Fruit fly (Drosophila melanogaster) whole organism, embryonic: Measurements from ENCODE around the gene CG7377.
A peak's percentile ranks its signal among the peaks of the same experiment; 100 is the strongest.

Experiments used
- Adf1 ChIP-seq: fragments of 200-800 bp; sonication (Bioruptor generic); IDR thresholded peaks from 2 replicates; pipeline ENCODE4 v1.3.6; 2022; ENCODE audit warnings: missing biosample characterization, missing genetic modification characterization
- Asciz ChIP-seq: fragments of 200-800 bp; sonication (Bioruptor generic); optimal IDR thresholded peaks from 2 replicates; lab custom pipeline; 2017; ENCODE audit warnings: missing biosample characterization, mild to moderate bottlenecking, missing genetic modification characterization, missing genetic modification reagents
- CG10267 ChIP-seq: fragments of 200-800 bp; sonication (Bioruptor generic); optimal IDR thresholded peaks from 2 replicates; lab custom pipeline; 2018; ENCODE audit warnings: missing biosample characterization, mild to moderate bottlenecking, missing genetic modification characterization, moderate library complexity
- CG12219 ChIP-seq: fragments of 200-800 bp; sonication (Bioruptor generic); optimal IDR thresholded peaks from 3 replicates; lab custom pipeline; 2018; ENCODE audit warnings: missing biosample characterization, mild to moderate bottlenecking, missing genetic modification characterization
- CG13123 ChIP-seq: fragments of 200-800 bp; sonication (Bioruptor generic); optimal IDR thresholded peaks from 2 replicates; lab custom pipeline; 2016; ENCODE audit warnings: missing biosample characterization, missing genetic modification characterization
- CG32772 ChIP-seq: fragments of 200-800 bp; sonication (Bioruptor generic); IDR thresholded peaks from 2 replicates; pipeline ENCODE4 v1.3.6; 2022; ENCODE audit warnings: missing biosample characterization, missing genetic modification characterization
- CG33213 ChIP-seq: fragments of 200-800 bp; sonication (Bioruptor generic); optimal IDR thresholded peaks from 3 replicates; lab custom pipeline; 2016; ENCODE audit warnings: missing biosample characterization, missing genetic modification characterization
- CG4360 ChIP-seq: fragments of 200-800 bp; sonication (Bioruptor generic); IDR thresholded peaks from 2 replicates; pipeline ENCODE4 v1.3.6; 2022; ENCODE audit warnings: missing biosample characterization, missing genetic modification characterization
- CG43689 ChIP-seq: fragments of 200-800 bp; sonication (Bioruptor generic); IDR thresholded peaks from 2 replicates; pipeline ENCODE4 v1.3.6; 2022; ENCODE audit warnings: missing biosample characterization, missing genetic modification characterization
- CG4854 ChIP-seq: fragments of 200-800 bp; sonication (Bioruptor generic); optimal IDR thresholded peaks from 2 replicates; lab custom pipeline; 2016; ENCODE audit warnings: missing biosample characterization, missing genetic modification characterization, inconsistent platforms
- CG6175 ChIP-seq: fragments of 200-800 bp; sonication (Bioruptor generic); IDR thresholded peaks from 3 replicates; pipeline ENCODE4 v1.3.6; 2022; ENCODE audit warnings: missing biosample characterization, missing genetic modification characterization
- CG7372 ChIP-seq: fragments of 200-800 bp; sonication (Bioruptor generic); IDR thresholded peaks from 2 replicates; pipeline ENCODE4 v1.3.6; 2022; ENCODE audit warnings: missing biosample characterization, missing genetic modification characterization
- CG7839 ChIP-seq: fragments of 200-800 bp; sonication (Bioruptor generic); optimal IDR thresholded peaks from 3 replicates; lab custom pipeline; 2018; ENCODE audit warnings: missing biosample characterization, mild to moderate bottlenecking, missing genetic modification characterization, moderate library complexity
- CG8359 ChIP-seq: fragments of 200-800 bp; sonication (Bioruptor generic); optimal IDR thresholded peaks from 2 replicates; lab custom pipeline; 2017; ENCODE audit warnings: missing biosample characterization, mild to moderate bottlenecking, missing genetic modification characterization, borderline replicate concordance
- CG8388 ChIP-seq: fragments of 200-800 bp; sonication (Bioruptor generic); optimal IDR thresholded peaks from 2 replicates; lab custom pipeline; 2019; ENCODE audit warnings: missing biosample characterization, mild to moderate bottlenecking, missing genetic modification characterization, moderate library complexity
- CrebB ChIP-seq: fragments of 200-800 bp; sonication (Bioruptor generic); optimal IDR thresholded peaks from 3 replicates; lab custom pipeline; 2018; ENCODE audit warnings: missing biosample characterization, mild to moderate bottlenecking, missing genetic modification characterization
- HLH54F ChIP-seq: fragments of 200-800 bp; sonication (Bioruptor generic); optimal IDR thresholded peaks from 3 replicates; lab custom pipeline; 2016; ENCODE audit warnings: missing biosample characterization, missing genetic modification characterization
- Hr39 ChIP-seq: fragments of >200 bp; optimal IDR thresholded peaks from 2 replicates; lab custom pipeline; 2017
- Jarid2 ChIP-seq: fragments of 200-800 bp; sonication (Bioruptor generic); optimal IDR thresholded peaks from 3 replicates; lab custom pipeline; 2017; ENCODE audit warnings: mild to moderate bottlenecking, missing biosample characterization, missing genetic modification reagents, missing genetic modification characterization
- Kr ChIP-seq: fragments of 200-800 bp; sonication (Bioruptor generic); optimal IDR thresholded peaks from 2 replicates; lab custom pipeline; 2017; ENCODE audit warnings: missing biosample characterization, mild to moderate bottlenecking, missing genetic modification characterization
- Oli ChIP-seq: fragments of 200-800 bp; sonication (Bioruptor generic); optimal IDR thresholded peaks from 2 replicates; lab custom pipeline; 2018; ENCODE audit warnings: missing biosample characterization, mild to moderate bottlenecking, missing genetic modification characterization, moderate library complexity
- Opbp ChIP-seq: fragments of 200-800 bp; sonication (Bioruptor generic); IDR thresholded peaks from 3 replicates; pipeline ENCODE4 v1.3.6; 2022; ENCODE audit warnings: missing biosample characterization, missing genetic modification characterization; ENCODE audit not compliant: partially characterized antibody
- Scr ChIP-seq: fragments of 200-800 bp; sonication (Bioruptor generic); IDR thresholded peaks from 2 replicates; pipeline ENCODE4 v1.3.6; 2022; ENCODE audit warnings: missing biosample characterization, missing genetic modification characterization; ENCODE audit not compliant: partially characterized antibody
- Spps ChIP-seq: fragments of 200-800 bp; sonication (Bioruptor generic); optimal IDR thresholded peaks from 2 replicates; lab custom pipeline; 2018; ENCODE audit warnings: missing biosample characterization, mild to moderate bottlenecking, missing genetic modification characterization
- amos ChIP-seq: fragments of 200-800 bp; sonication (Bioruptor generic); IDR thresholded peaks from 2 replicates; pipeline ENCODE4 v1.3.6; 2022; ENCODE audit warnings: missing biosample characterization, missing genetic modification characterization; ENCODE audit not compliant: partially characterized antibody
- ash1 ChIP-seq: fragments of 200-800 bp; sonication (Bioruptor generic); optimal IDR thresholded peaks from 2 replicates; lab custom pipeline; 2018; ENCODE audit warnings: missing biosample characterization, mild to moderate bottlenecking, missing genetic modification characterization
- cad ChIP-seq: fragments of >200 bp; optimal IDR thresholded peaks from 2 replicates; lab custom pipeline; 2017; ENCODE audit warnings: missing biosample characterization, missing genetic modification characterization
- cas ChIP-seq: fragments of 200-800 bp; sonication (Bioruptor generic); IDR thresholded peaks from 2 replicates; pipeline ENCODE4 v1.3.6; 2022; ENCODE audit warnings: missing biosample characterization, missing genetic modification characterization
- cato ChIP-seq: fragments of 200-800 bp; sonication (Bioruptor generic); optimal IDR thresholded peaks from 2 replicates; lab custom pipeline; 2016; ENCODE audit warnings: missing biosample characterization, missing genetic modification characterization, borderline replicate concordance
- caup ChIP-seq: fragments of 200-800 bp; sonication (Bioruptor generic); optimal IDR thresholded peaks from 3 replicates; lab custom pipeline; 2017; ENCODE audit warnings: missing biosample characterization, mild to moderate bottlenecking, missing genetic modification characterization, moderate library complexity; ENCODE audit not compliant: severe bottlenecking
- chif ChIP-seq, 2 experiments: fragments of 200-800 bp; sonication (Bioruptor generic); optimal IDR thresholded peaks; 3 replicates each; lab custom pipeline; 2016; ENCODE audit warnings: missing biosample characterization in 2 of 2, missing genetic modification characterization in 2 of 2
- cwo ChIP-seq: fragments of 200-800 bp; sonication (Bioruptor generic); optimal IDR thresholded peaks from 3 replicates; lab custom pipeline; 2017; ENCODE audit warnings: missing biosample characterization, missing genetic modification characterization, mild to moderate bottlenecking, moderate library complexity, missing genetic modification reagents
- da ChIP-seq: fragments of 200-800 bp; sonication (Bioruptor generic); optimal IDR thresholded peaks from 2 replicates; lab custom pipeline; 2016; ENCODE audit warnings: missing biosample characterization, missing genetic modification characterization
- dan ChIP-seq: fragments of 200-800 bp; sonication (Bioruptor generic); IDR thresholded peaks from 2 replicates; pipeline ENCODE4 v1.3.6; 2022; ENCODE audit warnings: missing biosample characterization, missing genetic modification characterization
- dpn ChIP-seq, 2 experiments: fragments of 200-800 bp; sonication (Bioruptor generic); optimal IDR thresholded peaks; 3 replicates each; lab custom pipeline; 2016; ENCODE audit warnings: missing biosample characterization in 2 of 2, missing genetic modification characterization in 2 of 2
- ham ChIP-seq: fragments of 200-800 bp; sonication (Bioruptor generic); IDR thresholded peaks from 2 replicates; pipeline ENCODE4 v1.3.6; 2022; ENCODE audit warnings: missing biosample characterization, missing genetic modification characterization
- knrl ChIP-seq: fragments of 200-800 bp; sonication (Bioruptor generic); IDR thresholded peaks from 3 replicates; pipeline ENCODE4 v1.3.6; 2022; ENCODE audit warnings: missing biosample characterization, missing genetic modification characterization; ENCODE audit not compliant: partially characterized antibody
- maf-S ChIP-seq: fragments of 200-800 bp; sonication (Bioruptor generic); optimal IDR thresholded peaks from 2 replicates; lab custom pipeline; 2016; ENCODE audit warnings: missing biosample characterization, missing genetic modification characterization
- pum ChIP-seq: fragments of 200-800 bp; sonication (Bioruptor generic); optimal IDR thresholded peaks from 2 replicates; lab custom pipeline; 2016; ENCODE audit warnings: missing biosample characterization, missing genetic modification characterization
- sc ChIP-seq, 3 experiments: fragments of >200 bp in 2 of 3; fragments of 200-800 bp in 1 of 3; sonication (Bioruptor generic) in 1 of 3; optimal IDR thresholded peaks; 2 replicates in 2 of 3; 3 replicates in 1 of 3; lab custom pipeline; 2017; ENCODE audit warnings: mild to moderate bottlenecking in 1 of 3, missing biosample characterization in 1 of 3, missing genetic modification characterization in 1 of 3, missing genetic modification reagents in 1 of 3
- sima ChIP-seq: fragments of 200-800 bp; sonication (Bioruptor generic); optimal IDR thresholded peaks from 2 replicates; lab custom pipeline; 2016; ENCODE audit warnings: missing biosample characterization, missing genetic modification characterization
- so ChIP-seq: fragments of 200-800 bp; sonication (Bioruptor generic); IDR thresholded peaks from 3 replicates; pipeline ENCODE4 v1.3.6; 2022; ENCODE audit warnings: missing biosample characterization, missing genetic modification characterization
- sqz ChIP-seq: fragments of 200-800 bp; sonication (Bioruptor generic); optimal IDR thresholded peaks from 3 replicates; lab custom pipeline; 2018; ENCODE audit warnings: missing biosample characterization, mild to moderate bottlenecking, missing genetic modification characterization
- stwl ChIP-seq: fragments of 200-800 bp; sonication (Bioruptor generic); optimal IDR thresholded peaks from 3 replicates; lab custom pipeline; 2018; ENCODE audit warnings: missing biosample characterization, mild to moderate bottlenecking, missing genetic modification characterization, moderate library complexity
- sug ChIP-seq: fragments of 200-800 bp; optimal IDR thresholded peaks from 2 replicates; lab custom pipeline; 2019; ENCODE audit warnings: missing biosample characterization, mild to moderate bottlenecking, missing genetic modification characterization, moderate library complexity
- tio ChIP-seq: fragments of 200-800 bp; sonication (Bioruptor generic); optimal IDR thresholded peaks from 2 replicates; lab custom pipeline; 2017; ENCODE audit warnings: missing biosample characterization, missing genetic modification characterization, inconsistent platforms
- tx ChIP-seq: fragments of 200-800 bp; sonication (Bioruptor generic); optimal IDR thresholded peaks from 2 replicates; lab custom pipeline; 2016; ENCODE audit warnings: missing biosample characterization, missing genetic modification characterization
- vvl ChIP-seq: fragments of 200-800 bp; sonication (Bioruptor generic); IDR thresholded peaks from 2 replicates; pipeline ENCODE4 v1.3.6; 2022; ENCODE audit warnings: missing biosample characterization, missing genetic modification characterization

Gene CG7377

dm6 chr3L:11587720-11588580 is 1.5 kb upstream of the CG7377 start, which contains the start of gene rt (continued):
- TF ChIP-seq cwo (GFP tag; lab: Kevin White, UChicago): peak; percentile 1
- no peak for TF ChIP-seq Jarid2 (GFP tag; lab: Kevin White, UChicago)
- TF ChIP-seq CG33213 (GFP tag; lab: Kevin White, UChicago): peak; percentile 4
- TF ChIP-seq CG6175: no peak
- peak; percentile 40 for TF ChIP-seq pum (GFP tag; lab: Kevin White, UChicago)
- TF ChIP-seq CG32772: 0 out of 2 replicates have a peak, but pooled peaks have one; percentile 27
- no peak for TF ChIP-seq Hr39
- no peak for TF ChIP-seq dan (GFP tag; lab: Robert Waterston, UW)
- TF ChIP-seq CG7839 (tag; lab: Kevin White, UChicago): peak; percentile 65
- peak; percentile 24 for TF ChIP-seq Asciz (GFP tag; lab: Kevin White, UChicago)
- TF ChIP-seq chif (GFP tag; optimal IDR thresholded peaks at IDR 0.05; lab: Kevin White, UChicago): peak; percentile 16 to 56
- TF ChIP-seq vvl: no peak
- peak; percentile 46 for TF ChIP-seq CG12219 (GFP tag; lab: Kevin White, UChicago)
- TF ChIP-seq ham (GFP tag; lab: Robert Waterston, UW): no peak
- TF ChIP-seq CG10267 (tag; lab: Kevin White, UChicago): peak; percentile 62
- peak; percentile 37 for TF ChIP-seq CG8359
- no peak for TF ChIP-seq cato (GFP tag; lab: Kevin White, UChicago)
- TF ChIP-seq CrebB (tag; lab: Kevin White, UChicago): no peak
- no peak for TF ChIP-seq Opbp (GFP tag; lab: Robert Waterston, UW)
- TF ChIP-seq CG13123 (GFP tag; lab: Kevin White, UChicago): no peak
- TF ChIP-seq knrl (GFP tag; lab: Robert Waterston, UW): 0 out of 3 replicates have a peak, but pooled peaks have one; percentile 19
- TF ChIP-seq CG4854 (GFP tag; lab: Kevin White, UChicago): peak; percentile 4
- peak; percentile 31 for TF ChIP-seq stwl
- TF ChIP-seq CG43689 (GFP tag; lab: Robert Waterston, UW): no peak
- TF ChIP-seq Adf1: 0 out of 2 replicates have a peak, but pooled peaks have one; percentile 20
- no peak for TF ChIP-seq cad (GFP tag; lab: Kevin White, UChicago)
- no peak for TF ChIP-seq sc (optimal IDR thresholded peaks at IDR 0.05; lab: Kevin White, UChicago)
- TF ChIP-seq sc (GFP tag; optimal IDR thresholded peaks at IDR 0.05; lab: Kevin White, UChicago): peak; percentile 47
- no peak for TF ChIP-seq HLH54F (GFP tag; lab: Kevin White, UChicago)
- TF ChIP-seq CG7372: no peak
- no peak for TF ChIP-seq Scr (GFP tag; lab: Robert Waterston, UW)
- no peak for TF ChIP-seq da
- no peak for TF ChIP-seq amos (GFP tag; lab: Robert Waterston, UW)
- TF ChIP-seq cas (GFP tag; lab: Robert Waterston, UW): no peak
- TF ChIP-seq tx (GFP tag; lab: Kevin White, UChicago): no peak
- no peak for TF ChIP-seq CG4360 (GFP tag; lab: Robert Waterston, UW)
- peak; percentile 66 for TF ChIP-seq Oli (tag; lab: Kevin White, UChicago)
- peak in 1 of 2 experiments; percentile 40 for TF ChIP-seq dpn (GFP tag; optimal IDR thresholded peaks at IDR 0.05; lab: Kevin White, UChicago)
- TF ChIP-seq Kr (GFP tag; lab: Kevin White, UChicago): no peak
- TF ChIP-seq sima (GFP tag; lab: Kevin White, UChicago): no peak
- no peak for TF ChIP-seq maf-S (GFP tag; lab: Kevin White, UChicago)
- TF ChIP-seq ash1 (GFP tag; lab: Kevin White, UChicago): no peak
- peak; percentile 64 for TF ChIP-seq CG8388 (GFP tag; lab: Kevin White, UChicago)
- peak; percentile 31 for TF ChIP-seq sqz (GFP tag; lab: Kevin White, UChicago)
- peak; percentile 42 for TF ChIP-seq tio (GFP tag; lab: Kevin White, UChicago)
- peak; percentile 44 for TF ChIP-seq Spps
- no peak for TF ChIP-seq sug (tag; lab: Kevin White, UChicago)
- TF ChIP-seq so (GFP tag; lab: Robert Waterston, UW): no peak
- no peak for TF ChIP-seq caup (GFP tag; lab: Kevin White, UChicago)
